Worm (Caenorhabditis elegans): ENCODE measurements around the gene F54D5.4.

Gene F54D5.4

DNA sequence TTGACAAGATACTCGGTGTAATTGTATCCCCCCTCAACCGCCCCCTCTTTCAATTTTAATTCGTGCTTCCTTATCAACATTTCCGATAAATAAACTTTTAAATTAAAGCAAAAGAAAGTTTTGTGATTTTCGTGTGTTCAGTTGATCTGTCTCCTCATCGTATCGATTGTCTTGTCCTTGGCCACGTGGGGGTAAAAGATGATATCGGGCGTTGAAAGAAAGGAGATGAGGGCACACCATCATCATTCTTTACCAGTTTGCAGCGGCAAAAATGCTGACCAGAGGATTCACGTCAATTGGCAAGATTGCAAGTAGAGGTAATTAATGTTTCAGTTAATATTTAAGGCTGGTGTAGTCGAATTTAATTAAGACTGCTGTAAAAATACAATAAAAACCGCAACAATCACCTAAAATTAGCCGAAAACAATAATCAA is 22.3 kb upstream of the F54D5.4 start, which contains the start of gene F54D5.7 (continued):
- TF ChIP-seq nhr-237 (tag; optimal IDR thresholded peaks at IDR 0.05) (no peak), nhr-6 (tag; optimal IDR thresholded peaks at IDR 0.05) (no peak), nhr-41 (GFP tag; IDR thresholded peaks at IDR 0.05) (0 out of 2 replicates have a peak, but pooled peaks have one; percentile 33), aha-1 (tag) (peak; percentile 97), ztf-7 (tag; optimal IDR thresholded peaks at IDR 0.05) (peak; percentile 47), unc-130 (GFP tag; optimal IDR thresholded peaks at IDR 0.05) (no peak), mdl-1 (tag; optimal IDR thresholded peaks at IDR 0.05) (peak; percentile 65 to 72), T20F7.1 (GFP tag; optimal IDR thresholded peaks at IDR 0.05) (peak; percentile 75), lin-29 (GFP tag; IDR thresholded peaks at IDR 0.05) (no peak), zip-2 (tag; optimal IDR thresholded peaks at IDR 0.05) (peak; percentile 33), pha-4 (GFP tag; IDR thresholded peaks at IDR 0.05) (peak; percentile 66; the same call in 1 of the 2 replicates), pha-4 (tag; optimal IDR thresholded peaks at IDR 0.05) (no peak), T26A8.4 (GFP tag; IDR thresholded peaks at IDR 0.05) (peak; percentile 82), set-16 (GFP tag; IDR thresholded peaks at IDR 0.05) (no peak), daf-19 (GFP tag; conservative IDR thresholded peaks at IDR 0.05) (no peak), Y75B8A.6 (GFP tag; IDR thresholded peaks at IDR 0.05) (no peak), saeg-2 (GFP tag; IDR thresholded peaks at IDR 0.05) (no peak), R02D3.7 (tag; optimal IDR thresholded peaks at IDR 0.05) (no peak), dmd-8 (GFP tag; IDR thresholded peaks at IDR 0.05) (peak; percentile 54; the same call in 1 of the 2 replicates), Y5F2A.4 (GFP tag; optimal IDR thresholded peaks at IDR 0.05) (no peak), duxl-1 (tag; optimal IDR thresholded peaks at IDR 0.05; ENCODE audit: poor library complexity) (no peak), tra-1 (GFP tag; IDR thresholded peaks at IDR 0.05) (peak; percentile 46; the same call in 1 of the 2 replicates), nhr-28 (tag; optimal IDR thresholded peaks at IDR 0.05) (peak; percentile 47), ztf-11 (tag; optimal IDR thresholded peaks at IDR 0.05) (no peak), daf-16 (GFP tag; optimal IDR thresholded peaks at IDR 0.05) (peak in 1 of 2 experiments; percentile 42), daf-16 (tag; optimal IDR thresholded peaks at IDR 0.05) (peak; percentile 58), D1046.2 (GFP tag; IDR thresholded peaks at IDR 0.05) (no peak), fkh-10 (GFP tag; optimal IDR thresholded peaks at IDR 0.05) (no peak), madf-5 (GFP tag; IDR thresholded peaks at IDR 0.05) (0 out of 4 replicates have a peak, but pooled peaks of 1 of the 2 experiments have one; percentile 7), daf-8 (GFP tag; IDR thresholded peaks at IDR 0.05) (no peak), tag-97 (GFP tag; IDR thresholded peaks at IDR 0.05) (no peak), php-3 (GFP tag; IDR thresholded peaks at IDR 0.05) (no peak; the same call in 1 of the 2 replicates), ctbp-1 (GFP tag; IDR thresholded peaks at IDR 0.05) (peak; percentile 70), pqm-1 (tag; optimal IDR thresholded peaks at IDR 0.05) (peak; percentile 2), ceh-44 (GFP tag; IDR thresholded peaks at IDR 0.05) (0 out of 2 replicates have a peak, but pooled peaks have one; percentile 19), F26F4.8 (GFP tag; conservative IDR thresholded peaks at IDR 0.05) (no peak), lin-1 (GFP tag; IDR thresholded peaks at IDR 0.05) (peak; percentile 32; the same call in 1 of the 2 replicates), attf-4 (tag; optimal IDR thresholded peaks at IDR 0.05) (no peak), ZK546.5 (tag; optimal IDR thresholded peaks at IDR 0.05) (no peak), F10B5.3 (tag; optimal IDR thresholded peaks at IDR 0.05) (no peak), lin-15B (tag; optimal IDR thresholded peaks at IDR 0.05) (no peak), hif-1 (tag; optimal IDR thresholded peaks at IDR 0.05) (no peak), ceh-82 (tag; optimal IDR thresholded peaks at IDR 0.05) (no peak), ama-1 (optimal IDR thresholded peaks at IDR 0.05) (peak; percentile 76), lin-13 (GFP tag; optimal IDR thresholded peaks at IDR 0.05) (peak; percentile 81), nhr-111 (GFP tag; optimal IDR thresholded peaks at IDR 0.05) (no peak), nhr-48 (tag; optimal IDR thresholded peaks at IDR 0.05) (peak; percentile 3), spr-1 (tag; optimal IDR thresholded peaks at IDR 0.05) (peak; percentile 55), lim-7 (GFP tag; IDR thresholded peaks at IDR 0.05) (peak; percentile 77), skn-1 (tag; optimal IDR thresholded peaks at IDR 0.05) (no peak), Y48G9A.11 (GFP tag; IDR thresholded peaks at IDR 0.05) (peak; percentile 44; the same call in 1 of the 2 replicates), lin-38 (GFP tag; IDR thresholded peaks at IDR 0.05) (peak; percentile 81)
